Worm (Caenorhabditis elegans): ENCODE measurements around the gene oac-3.

ce11 chrV:13906166-13906565 lies 6.9 kb downstream of the oac-3 start, which contains the start of gene stdh-1:
- TF ChIP-seq him-1 (tag; optimal IDR thresholded peaks at IDR 0.05) (no peak), dao-5 (tag; optimal IDR thresholded peaks at IDR 0.05) (no peak)
